Fruit fly (Drosophila melanogaster) whole organism, wandering third instar larva: ENCODE results near the gene CG14864.

Experiments used
- Abd-B ChIP-seq: fragments of >200 bp; optimal IDR thresholded peaks from 2 replicates; lab custom pipeline; 2017; ENCODE audit warnings: missing biosample characterization, missing genetic modification characterization
- CG32264 ChIP-seq: fragments of 200-800 bp; sonication (Bioruptor generic); optimal IDR thresholded peaks from 2 replicates; lab custom pipeline; 2016; ENCODE audit warnings: missing biosample characterization, missing genetic modification characterization
- CG9705 ChIP-seq: fragments of 200-800 bp; sonication (Bioruptor generic); optimal IDR thresholded peaks from 2 replicates; lab custom pipeline; 2018; ENCODE audit warnings: missing biosample characterization, mild to moderate bottlenecking, missing genetic modification characterization
- Dfd ChIP-seq: fragments of >200 bp; optimal IDR thresholded peaks from 2 replicates; lab custom pipeline; 2017; ENCODE audit warnings: missing biosample characterization, missing genetic modification characterization
- Dif ChIP-seq: fragments of 200-275, 200-300 bp; sonication (Bioruptor generic); optimal IDR thresholded peaks from 2 replicates; lab custom pipeline; 2018; ENCODE audit warnings: missing biosample characterization, missing genetic modification characterization; ENCODE audit not compliant: partially characterized antibody
- HLH106 ChIP-seq: fragments of 200-800 bp; optimal IDR thresholded peaks from 3 replicates; lab custom pipeline; 2019; ENCODE audit warnings: missing biosample characterization, mild to moderate bottlenecking, missing genetic modification characterization, moderate library complexity
- Hnf4 ChIP-seq: fragments of 200-800 bp; sonication (Bioruptor generic); optimal IDR thresholded peaks from 2 replicates; lab custom pipeline; 2016; ENCODE audit warnings: missing biosample characterization, mild to moderate bottlenecking, missing genetic modification characterization
- Hr83 ChIP-seq: fragments of 200-300 bp; sonication (Bioruptor generic); optimal IDR thresholded peaks from 2 replicates; lab custom pipeline; 2016; ENCODE audit warnings: missing biosample characterization, mild to moderate bottlenecking, missing genetic modification characterization, moderate library complexity; ENCODE audit not compliant: poor library complexity, severe bottlenecking
- Jra ChIP-seq: sonication (Bioruptor generic); optimal IDR thresholded peaks from 2 replicates; lab custom pipeline; 2016; ENCODE audit warnings: missing biosample characterization, missing genetic modification characterization
- Mio ChIP-seq: sonication (Bioruptor generic); optimal IDR thresholded peaks from 2 replicates; lab custom pipeline; 2016; ENCODE audit warnings: missing biosample characterization, missing genetic modification characterization
- Myc ChIP-seq: fragments of >200 bp; optimal IDR thresholded peaks from 2 replicates; lab custom pipeline; 2017
- N ChIP-seq: fragments of >200 bp; optimal IDR thresholded peaks from 2 replicates; lab custom pipeline; 2018; ENCODE audit warnings: missing biosample characterization, missing external identifiers, missing genetic modification characterization
- OdsH ChIP-seq: fragments of 200-800 bp; sonication (Bioruptor generic); optimal IDR thresholded peaks from 2 replicates; lab custom pipeline; 2016; ENCODE audit warnings: missing biosample characterization, mild to moderate bottlenecking, missing genetic modification characterization
- Rel ChIP-seq, 2 experiments: fragments of 200-800 bp; sonication (Bioruptor generic) in 1 of 2; optimal IDR thresholded peaks; 2 replicates in 1 of 2; 3 replicates in 1 of 2; lab custom pipeline; 2016 to 2019; ENCODE audit warnings: mild to moderate bottlenecking in 2 of 2, missing biosample characterization in 2 of 2, missing genetic modification characterization in 2 of 2, moderate library complexity in 1 of 2
- Sp1 ChIP-seq: fragments of 200-800 bp; sonication (Bioruptor generic); optimal IDR thresholded peaks from 3 replicates; lab custom pipeline; 2019; ENCODE audit warnings: missing biosample characterization, mild to moderate bottlenecking, missing genetic modification characterization, moderate library complexity
- br ChIP-seq: fragments of 200-800 bp; sonication (Bioruptor generic); optimal IDR thresholded peaks from 2 replicates; lab custom pipeline; 2016; ENCODE audit warnings: missing biosample characterization, missing genetic modification characterization
- brk ChIP-seq: fragments of 200-800 bp; sonication (Bioruptor generic); optimal IDR thresholded peaks from 2 replicates; lab custom pipeline; 2016; ENCODE audit warnings: missing biosample characterization, mild to moderate bottlenecking, missing genetic modification characterization
- dl ChIP-seq, 2 experiments: fragments of 175-275, 200-275 bp in 1 of 2; fragments of 200-275 bp in 1 of 2; sonication (Bioruptor generic); optimal IDR thresholded peaks; lab custom pipeline; 2018; ENCODE audit warnings: mild to moderate bottlenecking in 2 of 2, missing biosample characterization in 2 of 2, missing genetic modification characterization in 2 of 2, moderate library complexity in 2 of 2; ENCODE audit not compliant: partially characterized antibody in 2 of 2, insufficient read depth in 1 of 2
- dmrt93B ChIP-seq: fragments of 200-800 bp; sonication (Bioruptor generic); optimal IDR thresholded peaks from 2 replicates; lab custom pipeline; 2018; ENCODE audit warnings: missing biosample characterization, mild to moderate bottlenecking, missing genetic modification characterization
- ey ChIP-seq: fragments of 200-800 bp; sonication (Bioruptor generic); optimal IDR thresholded peaks from 2 replicates; lab custom pipeline; 2016; ENCODE audit warnings: missing biosample characterization, missing genetic modification characterization
- foxo ChIP-seq, 2 experiments: fragments of 200-800 bp; sonication (Bioruptor generic); optimal IDR thresholded peaks; 2 replicates in 1 of 2; 3 replicates in 1 of 2; lab custom pipeline; 2016 to 2017; ENCODE audit warnings: missing biosample characterization in 2 of 2, missing genetic modification characterization in 2 of 2
- fru ChIP-seq: fragments of 200-800 bp; sonication (Bioruptor generic); optimal IDR thresholded peaks from 3 replicates; lab custom pipeline; 2016; ENCODE audit warnings: missing biosample characterization, mild to moderate bottlenecking, missing genetic modification characterization
- h ChIP-seq: fragments of 200-800 bp; sonication (Bioruptor generic); optimal IDR thresholded peaks from 3 replicates; lab custom pipeline; 2016; ENCODE audit warnings: missing biosample characterization, mild to moderate bottlenecking, missing genetic modification characterization
- jim ChIP-seq: fragments of 175-275, 200-325 bp; sonication (Bioruptor generic); optimal IDR thresholded peaks from 2 replicates; lab custom pipeline; 2016; ENCODE audit warnings: missing biosample characterization, mild to moderate bottlenecking, missing genetic modification characterization
- lola ChIP-seq: fragments of >200 bp; optimal IDR thresholded peaks from 2 replicates; lab custom pipeline; 2017; ENCODE audit warnings: missing biosample characterization, missing genetic modification characterization
- psq ChIP-seq: fragments of 200-800 bp; sonication (Bioruptor generic); optimal IDR thresholded peaks from 3 replicates; lab custom pipeline; 2017; ENCODE audit warnings: missing biosample characterization, mild to moderate bottlenecking, missing genetic modification characterization, moderate library complexity
- rgr ChIP-seq: fragments of 200-800 bp; sonication (Bioruptor generic); optimal IDR thresholded peaks from 3 replicates; lab custom pipeline; 2016; ENCODE audit warnings: missing biosample characterization, mild to moderate bottlenecking, missing genetic modification characterization
- sv ChIP-seq: fragments of 200-800 bp; sonication (Bioruptor generic); optimal IDR thresholded peaks from 3 replicates; lab custom pipeline; 2016; ENCODE audit warnings: missing biosample characterization, missing genetic modification characterization
- tai ChIP-seq: sonication (Bioruptor generic); optimal IDR thresholded peaks from 2 replicates; lab custom pipeline; 2016; ENCODE audit warnings: missing biosample characterization, missing genetic modification characterization

The CG14864 gene

dm6 chr3R:15265406-15266040, 2.8 kb downstream of the CG14864 start, which contains the start of gene ATPsynO:
TSS of gene ATPsynO (plus strand) at chr3R:15265591.
- TF ChIP-seq CG9705 (GFP tag; lab: Kevin White, UChicago) (no peak), Rel (GFP tag; optimal IDR thresholded peaks at IDR 0.05; lab: Kevin White, UChicago) (no peak), Rel (tag; optimal IDR thresholded peaks at IDR 0.05; lab: Kevin White, UChicago) (peak; percentile 43), Sp1 (peak; percentile 28), Myc (peak; percentile 73), HLH106 (tag; lab: Kevin White, UChicago) (peak; percentile 27)

DNA sequence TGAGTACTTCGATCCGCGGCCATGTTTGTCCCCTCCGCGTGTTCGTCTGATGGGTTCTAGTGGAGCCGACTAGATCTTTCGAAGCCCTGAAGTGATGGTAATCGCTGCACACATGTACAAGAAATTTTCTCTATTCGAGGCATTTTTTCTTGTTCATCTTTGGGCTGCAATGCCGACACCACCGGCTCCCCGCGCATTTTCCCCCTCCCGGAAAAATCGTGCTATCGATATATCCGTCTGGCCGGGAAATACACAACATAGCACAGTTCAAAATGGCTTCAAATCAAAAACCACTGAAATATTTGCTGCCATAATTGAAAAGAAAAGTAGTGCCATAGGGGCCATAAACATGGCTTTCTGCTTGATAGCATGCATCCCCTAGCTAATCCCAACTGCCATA, 4.4 kb downstream of the CG14864 start:
- TF ChIP-seq Hr83 (GFP tag; lab: Kevin White, UChicago) (no peak), brk (GFP tag; lab: Kevin White, UChicago) (no peak), OdsH (GFP tag; lab: Kevin White, UChicago) (no peak), CG32264 (GFP tag; lab: Kevin White, UChicago) (no peak), foxo (GFP tag; optimal IDR thresholded peaks at IDR 0.05; lab: Kevin White, UChicago) (no peak), br (GFP tag; lab: Kevin White, UChicago) (no peak), psq (GFP tag; lab: Kevin White, UChicago) (no peak), HLH106 (tag; lab: Kevin White, UChicago) (no peak)

DNA sequence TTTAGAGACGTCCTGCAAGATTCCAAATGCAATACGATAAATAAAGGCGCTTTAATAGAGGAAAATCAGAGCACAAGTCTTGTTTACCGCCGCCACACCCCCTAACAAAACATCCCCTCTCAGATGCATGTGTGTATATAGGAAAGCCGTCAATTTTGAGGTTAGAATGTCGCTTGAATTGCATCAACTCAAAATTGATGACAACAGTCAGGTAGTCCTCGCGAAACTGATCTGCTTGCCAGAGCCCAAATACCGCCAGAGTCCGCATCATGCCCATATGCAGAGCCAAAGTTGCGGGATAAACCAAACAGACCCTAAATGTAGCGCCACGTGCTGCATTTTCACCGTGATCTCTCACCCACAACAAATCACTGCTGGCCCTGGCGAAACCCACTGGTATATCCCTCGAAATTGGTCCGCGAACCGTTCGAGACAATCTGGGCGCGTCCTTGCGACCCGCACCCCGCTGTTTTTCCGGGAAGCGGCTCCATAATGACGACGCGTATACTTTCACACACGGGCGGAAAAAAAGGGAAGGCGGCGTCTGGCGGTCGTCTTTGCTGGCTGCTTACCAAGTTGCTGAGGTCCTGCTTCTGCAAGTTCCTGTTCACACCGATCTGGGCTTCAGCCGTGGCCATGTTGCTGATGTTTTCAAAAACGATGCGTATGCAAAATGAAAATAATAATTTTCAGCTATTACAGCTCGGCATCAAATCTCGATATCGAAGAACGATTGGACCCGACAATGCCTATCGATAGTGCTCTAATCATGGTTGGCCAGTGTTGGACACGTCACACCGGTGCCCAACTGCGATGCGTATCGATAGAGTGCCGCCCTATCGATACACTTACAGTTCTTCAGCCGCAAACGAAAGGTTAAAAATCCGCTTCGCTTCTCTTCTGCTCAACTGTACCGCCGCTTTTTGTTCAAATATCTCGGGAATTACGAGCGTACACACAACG, 5.3 kb downstream of the CG14864 start, which contains the start of the genes eIF2gamma and Set:
eIF2gamma (minus strand) TSS at position 749 of the 963 bp plus-strand sequence.
Set (plus strand) TSS at position 843 of the 963 bp plus-strand sequence.
- peak; percentile 25 for TF ChIP-seq jim
- no peak for TF ChIP-seq br (GFP tag; lab: Kevin White, UChicago)
- peak; percentile 3 for TF ChIP-seq CG9705 (GFP tag; lab: Kevin White, UChicago)
- peak; percentile 21 for TF ChIP-seq OdsH (GFP tag; lab: Kevin White, UChicago)
- TF ChIP-seq ey (GFP tag; lab: Kevin White, UChicago) = peak; percentile 42
- peak; percentile 92 for TF ChIP-seq Hr83 (GFP tag; lab: Kevin White, UChicago)
- no peak for TF ChIP-seq Rel (GFP tag; optimal IDR thresholded peaks at IDR 0.05; lab: Kevin White, UChicago)
- peak; percentile 54 for TF ChIP-seq Rel (tag; optimal IDR thresholded peaks at IDR 0.05; lab: Kevin White, UChicago)
- TF ChIP-seq tai = no peak
- peak; percentile 14 for TF ChIP-seq psq (GFP tag; lab: Kevin White, UChicago)
- TF ChIP-seq HLH106 (tag; lab: Kevin White, UChicago) = peak; percentile 33
- peak; percentile 10 for TF ChIP-seq Myc

DNA sequence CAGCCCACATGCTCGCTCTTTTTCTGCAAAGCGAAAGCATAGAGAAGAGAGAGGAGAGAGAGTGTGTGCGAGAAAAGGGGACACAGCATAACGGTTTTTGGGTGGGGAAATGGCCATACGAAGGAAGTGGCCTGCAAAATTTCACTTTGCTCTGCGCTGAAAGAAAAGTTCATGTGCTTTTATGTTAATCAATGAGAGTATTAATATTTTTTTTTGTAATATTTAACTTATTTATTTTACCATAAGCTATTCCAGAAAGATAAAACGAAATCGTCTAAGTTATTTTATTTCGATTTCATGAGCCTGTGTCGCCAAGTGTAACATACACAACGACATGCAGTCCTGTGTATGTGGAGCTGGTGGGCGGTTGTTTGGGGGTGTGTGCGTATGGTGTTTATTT, 17.9 kb downstream of the CG14864 start:
- TF ChIP-seq HLH106 (tag; lab: Kevin White, UChicago) = peak; percentile 61
- peak; percentile 37 for TF ChIP-seq ey (GFP tag; lab: Kevin White, UChicago)
- TF ChIP-seq sv (GFP tag; lab: Kevin White, UChicago) = peak; percentile 30
- TF ChIP-seq Dif (GFP tag; lab: Kevin White, UChicago) = peak; percentile 11
- TF ChIP-seq Sp1 = no peak
- peak; percentile 14 for TF ChIP-seq br (GFP tag; lab: Kevin White, UChicago)
- TF ChIP-seq psq (GFP tag; lab: Kevin White, UChicago) = peak; percentile 61
- TF ChIP-seq dl (GFP tag; optimal IDR thresholded peaks at IDR 0.05; lab: Kevin White, UChicago; ENCODE audit: insufficient read depth in 1 of 2, partially characterized antibody in 2 of 2) = no peak
- TF ChIP-seq Hnf4 (GFP tag; lab: Kevin White, UChicago) = no peak
- peak; percentile 55 for TF ChIP-seq OdsH (GFP tag; lab: Kevin White, UChicago)
- peak; percentile 60 for TF ChIP-seq fru (GFP tag; lab: Kevin White, UChicago)

dm6 chr3R:15249735-15250134, 18.6 kb downstream of the CG14864 start, which contains the start of gene CG42404:
TSS of gene CG42404 (plus strand) at chr3R:15250094.
- TF ChIP-seq OdsH (GFP tag; lab: Kevin White, UChicago) (no peak), Rel (GFP tag; optimal IDR thresholded peaks at IDR 0.05; lab: Kevin White, UChicago) (no peak), Rel (tag; optimal IDR thresholded peaks at IDR 0.05; lab: Kevin White, UChicago) (no peak), rgr (GFP tag; lab: Kevin White, UChicago) (no peak), Hr83 (GFP tag; lab: Kevin White, UChicago) (no peak), Abd-B (GFP tag; lab: Kevin White, UChicago) (no peak), dmrt93B (GFP tag; lab: Kevin White, UChicago) (no peak), h (GFP tag; lab: Kevin White, UChicago) (no peak), Dfd (GFP tag; lab: Kevin White, UChicago) (no peak), dl (GFP tag; optimal IDR thresholded peaks at IDR 0.05; lab: Kevin White, UChicago; ENCODE audit: insufficient read depth in 1 of 2, partially characterized antibody in 2 of 2) (no peak), Dif (GFP tag; lab: Kevin White, UChicago) (no peak), CG9705 (GFP tag; lab: Kevin White, UChicago) (no peak), psq (GFP tag; lab: Kevin White, UChicago) (no peak), tai (no peak), lola (GFP tag; lab: Kevin White, UChicago) (no peak), N (GFP tag; lab: Kevin White, UChicago) (no peak), ey (GFP tag; lab: Kevin White, UChicago) (no peak), Jra (GFP tag; lab: Kevin White, UChicago) (no peak), foxo (GFP tag; optimal IDR thresholded peaks at IDR 0.05; lab: Kevin White, UChicago) (no peak), Mio (GFP tag; lab: Kevin White, UChicago) (no peak)
